Fruit fly (Drosophila melanogaster) whole organism, embryonic: ENCODE measurements around the gene Zasp66.

Experiments used
- Atf6 ChIP-seq: fragments of 200-800 bp; sonication (Bioruptor generic); IDR thresholded peaks from 2 replicates; pipeline ENCODE4 v1.3.6; 2022; ENCODE audit warnings: missing biosample characterization, missing genetic modification characterization
- CG11504 ChIP-seq: fragments of 200-800 bp; sonication (Bioruptor generic); optimal IDR thresholded peaks from 3 replicates; lab custom pipeline; 2019; ENCODE audit warnings: missing biosample characterization, mild to moderate bottlenecking, missing genetic modification characterization, moderate library complexity
- CG11695 ChIP-seq: fragments of 200-800 bp; sonication (Bioruptor generic); IDR thresholded peaks from 3 replicates; pipeline ENCODE4 v1.3.6; 2022; ENCODE audit warnings: missing biosample characterization, missing genetic modification characterization
- CG11696 ChIP-seq: fragments of 200-800 bp; sonication (Bioruptor generic); IDR thresholded peaks from 2 replicates; pipeline ENCODE4 v1.3.6; 2022; ENCODE audit warnings: missing biosample characterization, missing genetic modification characterization
- CG12071 ChIP-seq: fragments of 200-800 bp; sonication (Bioruptor generic); optimal IDR thresholded peaks from 3 replicates; lab custom pipeline; 2018; ENCODE audit warnings: missing biosample characterization, mild to moderate bottlenecking, missing genetic modification characterization
- CG12769 ChIP-seq: fragments of 200-800 bp; sonication (Bioruptor generic); optimal IDR thresholded peaks from 2 replicates; lab custom pipeline; 2019; ENCODE audit warnings: missing biosample characterization, mild to moderate bottlenecking, missing genetic modification characterization, moderate library complexity
- CG13296 ChIP-seq: fragments of 200-800 bp; sonication (Bioruptor generic); optimal IDR thresholded peaks from 3 replicates; lab custom pipeline; 2018; ENCODE audit warnings: missing biosample characterization, mild to moderate bottlenecking, missing genetic modification characterization
- CG1603 ChIP-seq: fragments of 200-800 bp; sonication (Bioruptor generic); optimal IDR thresholded peaks from 2 replicates; lab custom pipeline; 2019; ENCODE audit warnings: missing biosample characterization, mild to moderate bottlenecking, missing genetic modification characterization, moderate library complexity
- CG16779 ChIP-seq: fragments of 200-800 bp; sonication (Bioruptor generic); IDR thresholded peaks from 2 replicates; pipeline ENCODE4 v1.3.6; 2022; ENCODE audit warnings: missing biosample characterization, missing genetic modification characterization
- CG17361 ChIP-seq: fragments of 200-800 bp; sonication (Bioruptor generic); IDR thresholded peaks from 3 replicates; pipeline ENCODE4 v1.3.6; 2022; ENCODE audit warnings: missing biosample characterization, missing genetic modification characterization
- CG17385 ChIP-seq: fragments of 200-800 bp; sonication (Bioruptor generic); optimal IDR thresholded peaks from 3 replicates; lab custom pipeline; 2018; ENCODE audit warnings: missing biosample characterization, mild to moderate bottlenecking, missing genetic modification characterization
- CG18011 ChIP-seq: fragments of 200-800 bp; sonication (Bioruptor generic); optimal IDR thresholded peaks from 2 replicates; lab custom pipeline; 2017; ENCODE audit warnings: missing biosample characterization, missing genetic modification characterization, mild to moderate bottlenecking, moderate library complexity, missing genotype
- CG31224 ChIP-seq: fragments of 200-800 bp; sonication (Bioruptor generic); IDR thresholded peaks from 2 replicates; pipeline ENCODE4 v1.3.6; 2022; ENCODE audit warnings: missing biosample characterization, missing genetic modification characterization
- CG4424 ChIP-seq: fragments of 200-800 bp; sonication (Bioruptor generic); optimal IDR thresholded peaks from 3 replicates; lab custom pipeline; 2016; ENCODE audit warnings: missing biosample characterization, missing genetic modification characterization
- CG6765 ChIP-seq: fragments of 200-800 bp; sonication (Bioruptor generic); optimal IDR thresholded peaks from 3 replicates; lab custom pipeline; 2017; ENCODE audit warnings: missing biosample characterization, mild to moderate bottlenecking, missing genetic modification characterization
- CG6813 ChIP-seq: fragments of 200-800 bp; sonication (Bioruptor generic); optimal IDR thresholded peaks from 2 replicates; lab custom pipeline; 2017; ENCODE audit warnings: missing biosample characterization, missing genetic modification characterization, mild to moderate bottlenecking, moderate library complexity, missing genetic modification reagents
- CG7963 ChIP-seq: fragments of 200-800 bp; sonication (Bioruptor generic); IDR thresholded peaks from 3 replicates; pipeline ENCODE4 v1.3.6; 2022; ENCODE audit warnings: missing biosample characterization, missing genetic modification characterization; ENCODE audit not compliant: partially characterized antibody
- CG8290 ChIP-seq, 3 experiments: fragments of 200-800 bp; sonication (Bioruptor generic); optimal IDR thresholded peaks; 2 replicates each; lab custom pipeline; 2016 to 2019; ENCODE audit warnings: missing biosample characterization in 3 of 3, missing genetic modification characterization in 3 of 3, mild to moderate bottlenecking in 2 of 3, moderate library complexity in 1 of 3
- CG9817 ChIP-seq: fragments of 200-800 bp; sonication (Bioruptor generic); optimal IDR thresholded peaks from 2 replicates; lab custom pipeline; 2018; ENCODE audit warnings: missing biosample characterization, mild to moderate bottlenecking, missing genetic modification characterization, moderate library complexity
- Dek ChIP-seq: fragments of 200-800 bp; sonication (Bioruptor generic); optimal IDR thresholded peaks from 3 replicates; lab custom pipeline; 2019; ENCODE audit warnings: missing biosample characterization, mild to moderate bottlenecking, missing genetic modification characterization, moderate library complexity
- Dip2 ChIP-seq: fragments of 200-800 bp; sonication (Bioruptor generic); IDR thresholded peaks from 2 replicates; pipeline ENCODE4 v1.3.6; 2022; ENCODE audit warnings: missing biosample characterization, missing genetic modification characterization
- Dll ChIP-seq: fragments of 200-800 bp; sonication (Bioruptor generic); IDR thresholded peaks from 4 replicates; pipeline ENCODE4 v1.3.6; 2022; ENCODE audit warnings: missing biosample characterization, missing genetic modification characterization; ENCODE audit not compliant: partially characterized antibody
- Ets65A ChIP-seq: fragments of 200-800 bp; sonication (Bioruptor generic); peaks from one replicate; lab custom pipeline; 2016; ENCODE audit warnings: missing biosample characterization, missing genetic modification characterization
- Kr ChIP-seq: fragments of 200-800 bp; sonication (Bioruptor generic); optimal IDR thresholded peaks from 2 replicates; lab custom pipeline; 2017; ENCODE audit warnings: missing biosample characterization, mild to moderate bottlenecking, missing genetic modification characterization
- Mrtf ChIP-seq: fragments of 200-800 bp; sonication (Bioruptor generic); IDR thresholded peaks from 3 replicates; pipeline ENCODE4 v1.3.6; 2022; ENCODE audit warnings: missing biosample characterization, missing genetic modification characterization
- Oaz ChIP-seq: fragments of 200-800 bp; sonication (Bioruptor generic); IDR thresholded peaks from 2 replicates; pipeline ENCODE4 v1.3.6; 2022; ENCODE audit warnings: missing biosample characterization, missing genetic modification characterization
- Six4 ChIP-seq: fragments of 200-800 bp; sonication (Bioruptor generic); optimal IDR thresholded peaks from 2 replicates; lab custom pipeline; 2016; ENCODE audit warnings: missing biosample characterization, missing genetic modification characterization
- Stat92E ChIP-seq, 3 experiments: fragments of >200 bp in 2 of 3; fragments of 200-800 bp in 1 of 3; sonication (Bioruptor generic) in 1 of 3; optimal IDR thresholded peaks; 2 replicates each; lab custom pipeline; 2017 to 2019; ENCODE audit warnings: missing biosample characterization in 3 of 3, missing genetic modification characterization in 3 of 3, mild to moderate bottlenecking in 1 of 3, moderate library complexity in 1 of 3
- YL-1 ChIP-seq: fragments of 200-800 bp; sonication (Bioruptor generic); optimal IDR thresholded peaks from 3 replicates; lab custom pipeline; 2017; ENCODE audit warnings: missing biosample characterization, mild to moderate bottlenecking, missing genetic modification characterization
- aop ChIP-seq: fragments of 200-800 bp; sonication (Bioruptor generic); IDR thresholded peaks from 2 replicates; pipeline ENCODE4 v1.3.6; 2022; ENCODE audit warnings: missing biosample characterization, missing genetic modification characterization
- bbx ChIP-seq: fragments of 200-800 bp; sonication (Bioruptor generic); IDR thresholded peaks from 2 replicates; pipeline ENCODE4 v1.3.6; 2022; ENCODE audit warnings: missing biosample characterization, missing genetic modification characterization; ENCODE audit not compliant: partially characterized antibody
- cg ChIP-seq: fragments of 200-800 bp; sonication (Bioruptor generic); optimal IDR thresholded peaks from 3 replicates; lab custom pipeline; 2019; ENCODE audit warnings: missing biosample characterization, mild to moderate bottlenecking, missing genetic modification characterization, moderate library complexity
- chinmo ChIP-seq: fragments of 200-800 bp; sonication (Bioruptor generic); IDR thresholded peaks from 4 replicates; pipeline ENCODE4 v1.3.6; 2022; ENCODE audit warnings: missing biosample characterization, missing genetic modification characterization; ENCODE audit not compliant: partially characterized antibody
- da ChIP-seq: fragments of 200-800 bp; sonication (Bioruptor generic); optimal IDR thresholded peaks from 2 replicates; lab custom pipeline; 2016; ENCODE audit warnings: missing biosample characterization, missing genetic modification characterization
- ftz-f1 ChIP-seq: fragments of 200-800 bp; sonication (Bioruptor generic); optimal IDR thresholded peaks from 2 replicates; lab custom pipeline; 2016; ENCODE audit warnings: missing biosample characterization, missing genetic modification characterization
- gcm ChIP-seq: fragments of 200-800 bp; sonication (Bioruptor generic); optimal IDR thresholded peaks from 2 replicates; lab custom pipeline; 2019; ENCODE audit warnings: missing biosample characterization, mild to moderate bottlenecking, missing genetic modification characterization, moderate library complexity
- jing ChIP-seq: fragments of 200-800 bp; sonication (Bioruptor generic); optimal IDR thresholded peaks from 2 replicates; lab custom pipeline; 2018; ENCODE audit warnings: missing biosample characterization, mild to moderate bottlenecking, missing genetic modification characterization
- kni ChIP-seq: fragments of 200-800 bp; sonication (Bioruptor generic); optimal IDR thresholded peaks from 3 replicates; lab custom pipeline; 2017; ENCODE audit warnings: mild to moderate bottlenecking, missing biosample characterization, missing genetic modification reagents, missing genetic modification characterization
- nom ChIP-seq: fragments of 200-800 bp; sonication (Bioruptor generic); optimal IDR thresholded peaks from 2 replicates; lab custom pipeline; 2017; ENCODE audit warnings: missing biosample characterization, missing genetic modification characterization, mild to moderate bottlenecking, moderate library complexity, missing genetic modification reagents
- org-1 ChIP-seq: fragments of 200-800 bp; sonication (Bioruptor generic); optimal IDR thresholded peaks from 2 replicates; lab custom pipeline; 2017; ENCODE audit warnings: missing biosample characterization, missing genetic modification characterization
- pb ChIP-seq: fragments of 200-800 bp; sonication (Bioruptor generic); optimal IDR thresholded peaks from 3 replicates; lab custom pipeline; 2016; ENCODE audit warnings: missing biosample characterization, missing genetic modification characterization
- rib ChIP-seq: fragments of 200-800 bp; sonication (Bioruptor generic); IDR thresholded peaks from 2 replicates; pipeline ENCODE4 v1.3.6; 2022; ENCODE audit warnings: missing biosample characterization, missing genetic modification characterization
- sens-2 ChIP-seq: fragments of 200-800 bp; sonication (Bioruptor generic); IDR thresholded peaks from 2 replicates; pipeline ENCODE4 v1.3.6; 2022; ENCODE audit warnings: missing biosample characterization, missing genetic modification characterization
- ssp ChIP-seq: fragments of 200-800 bp; sonication (Bioruptor generic); IDR thresholded peaks from 2 replicates; pipeline ENCODE4 v1.3.6; 2022; ENCODE audit warnings: missing biosample characterization, missing genetic modification characterization
- ttk ChIP-seq: fragments of 200-800 bp; sonication (Bioruptor generic); IDR thresholded peaks from 2 replicates; pipeline ENCODE4 v2.1.2; 2022; ENCODE audit warnings: missing biosample characterization, missing genetic modification characterization
- vvl ChIP-seq: fragments of 200-800 bp; sonication (Bioruptor generic); IDR thresholded peaks from 2 replicates; pipeline ENCODE4 v1.3.6; 2022; ENCODE audit warnings: missing biosample characterization, missing genetic modification characterization

Zasp66 gene

dm6 chr3L:8681896-8682550 is 57.9 kb downstream of the Zasp66 start (continued):
- peak; percentile 85; the same call in 2 of the 4 replicates for TF ChIP-seq chinmo (GFP tag; lab: Robert Waterston, UW)
- TF ChIP-seq ftz-f1 (GFP tag; lab: Kevin White, UChicago), result peak; percentile 82
- TF ChIP-seq gcm (GFP tag; lab: Kevin White, UChicago), result no peak
- 0 out of 2 replicates have a peak, but pooled peaks have one; percentile 3 for TF ChIP-seq ssp (GFP tag; lab: Robert Waterston, UW)
- TF ChIP-seq CG18011 (GFP tag; lab: Kevin White, UChicago), result no peak
- TF ChIP-seq cg (GFP tag; lab: Kevin White, UChicago), result no peak
- TF ChIP-seq CG6765 (GFP tag; lab: Kevin White, UChicago), result no peak
- TF ChIP-seq Six4 (GFP tag; lab: Kevin White, UChicago), result no peak
- TF ChIP-seq bbx, result no peak
- TF ChIP-seq CG11695, result no peak
- TF ChIP-seq kni (GFP tag; lab: Kevin White, UChicago), result peak; percentile 2
- no peak for TF ChIP-seq pb (GFP tag; lab: Kevin White, UChicago)
- no peak for TF ChIP-seq CG8290 (GFP tag; optimal IDR thresholded peaks at IDR 0.05; lab: Kevin White, UChicago)
- peak in 1 of 2 experiments; percentile 48 for TF ChIP-seq CG8290 (tag; optimal IDR thresholded peaks at IDR 0.05; lab: Kevin White, UChicago)

DNA sequence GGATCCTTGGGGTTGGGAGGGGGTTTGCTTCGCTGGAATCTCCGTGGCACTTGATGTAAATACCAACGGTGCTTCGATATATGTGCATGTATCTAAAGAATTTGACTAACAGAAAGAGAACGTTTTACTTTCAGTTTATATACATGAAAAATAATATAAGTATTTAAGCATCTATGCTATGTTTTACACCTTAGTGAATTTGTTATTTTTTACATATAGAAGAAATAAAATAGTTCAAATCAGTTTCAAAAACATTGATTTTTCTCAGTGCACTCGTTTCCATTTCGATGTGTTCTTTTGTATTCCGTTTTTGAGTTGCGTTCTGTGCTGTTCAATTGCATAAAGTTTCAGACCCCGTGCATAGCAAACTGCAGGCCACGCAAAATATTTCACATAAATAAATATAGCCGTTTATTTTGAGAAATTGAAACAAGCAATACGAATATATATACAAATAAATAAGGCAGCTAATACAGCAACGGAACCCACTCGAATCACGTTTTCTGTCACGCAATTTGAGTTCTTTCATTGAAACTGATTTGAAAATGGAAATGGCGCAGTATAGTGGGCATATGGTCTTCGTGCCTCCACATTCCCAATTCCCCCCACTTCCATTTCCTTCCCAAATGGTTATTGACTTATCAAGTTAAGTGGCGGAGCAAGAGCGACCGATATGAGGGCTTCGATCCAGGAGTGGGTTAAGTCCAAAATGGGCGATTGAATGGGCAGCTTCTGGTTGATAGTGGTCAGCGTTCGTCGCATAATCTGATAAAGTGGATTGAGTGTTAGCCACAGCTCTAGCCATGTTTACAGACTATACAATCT is 58.6 kb downstream of the Zasp66 start:
- no peak for TF ChIP-seq Mrtf (GFP tag; lab: Robert Waterston, UW)
- no peak for TF ChIP-seq CG9817 (tag; lab: Kevin White, UChicago)
- no peak for TF ChIP-seq nom (GFP tag; lab: Kevin White, UChicago)
- no peak for TF ChIP-seq Atf6 (GFP tag; lab: Robert Waterston, UW)
- no peak for TF ChIP-seq YL-1 (GFP tag; lab: Kevin White, UChicago)
- TF ChIP-seq bbx, result no peak
- TF ChIP-seq CG11696 (GFP tag; lab: Robert Waterston, UW), result peak; percentile 42; the same call in 1 of the 2 replicates
- TF ChIP-seq CG1603 (tag; lab: Kevin White, UChicago), result no peak
- TF ChIP-seq Ets65A (GFP tag; lab: Kevin White, UChicago), result peak; percentile 50
- TF ChIP-seq da (GFP tag; lab: Kevin White, UChicago), result no peak
- no peak for TF ChIP-seq Oaz (GFP tag; lab: Robert Waterston, UW)
- no peak for TF ChIP-seq CG17385
- TF ChIP-seq ttk (GFP tag; lab: Robert Waterston, UW), result 0 out of 2 replicates have a peak, but pooled peaks have one; percentile 6
- TF ChIP-seq CG31224, result no peak
- no peak for TF ChIP-seq jing (GFP tag; lab: Kevin White, UChicago)
- no peak for TF ChIP-seq rib (GFP tag; lab: Robert Waterston, UW)
- TF ChIP-seq Dek (tag; lab: Kevin White, UChicago), result no peak
- TF ChIP-seq CG16779 (GFP tag; lab: Robert Waterston, UW), result no peak
- peak; percentile 3 for TF ChIP-seq CG11504 (tag; lab: Kevin White, UChicago)
- TF ChIP-seq CG7963 (GFP tag; lab: Robert Waterston, UW), result no peak
- TF ChIP-seq CG12071, result no peak
- TF ChIP-seq Kr (GFP tag; lab: Kevin White, UChicago), result no peak
- peak; percentile 80 for TF ChIP-seq CG12769 (tag; lab: Kevin White, UChicago)
- no peak for TF ChIP-seq aop (GFP tag; lab: Robert Waterston, UW)
- TF ChIP-seq CG17361 (GFP tag; lab: Robert Waterston, UW), result 0 out of 3 replicates have a peak, but pooled peaks have one; percentile 16
- TF ChIP-seq sens-2, result 0 out of 2 replicates have a peak, but pooled peaks have one; percentile 42
- no peak for TF ChIP-seq CG4424 (GFP tag; lab: Kevin White, UChicago)
- TF ChIP-seq Dip2 (GFP tag; lab: Robert Waterston, UW), result no peak
- no peak for TF ChIP-seq Dll (GFP tag; lab: Robert Waterston, UW)
- TF ChIP-seq vvl (GFP tag; lab: Robert Waterston, UW), result peak; percentile 16
- no peak for TF ChIP-seq CG6813 (GFP tag; lab: Kevin White, UChicago)
- TF ChIP-seq Stat92E (GFP tag; optimal IDR thresholded peaks at IDR 0.05; lab: Kevin White, UChicago), result no peak
- TF ChIP-seq org-1, result no peak
- no peak for TF ChIP-seq CG13296 (GFP tag; lab: Kevin White, UChicago)
